Worm (Caenorhabditis elegans) whole organism, L1 larva: Measurements from ENCODE around the gene msp-113.

Experiments
- aly-2 ChIP-seq: fragments of 150-350 bp; optimal IDR thresholded peaks from 2 replicates; lab custom pipeline; 2014; ENCODE audit warnings: missing biosample characterization, missing genetic modification characterization
- ceh-90 ChIP-seq: sonication (generic microtip); optimal IDR thresholded peaks from 2 replicates; lab custom pipeline; 2016; ENCODE audit warnings: missing genetic modification characterization, missing compliant biosample characterization
- elt-2 ChIP-seq: sonication (generic microtip); optimal IDR thresholded peaks from 2 replicates; lab custom pipeline; 2016; ENCODE audit warnings: missing genetic modification characterization, mild to moderate bottlenecking, inconsistent platforms, missing compliant biosample characterization, missing genetic modification reagents
- elt-3 ChIP-seq, 6 experiments: fragments of 150-350 bp in 1 of 6; sonication (generic microtip); optimal IDR thresholded peaks; 2 replicates each; lab custom pipeline; 2017 to 2018; ENCODE audit warnings: missing biosample characterization in 6 of 6, missing genetic modification characterization in 6 of 6, inconsistent platforms in 1 of 6
- lin-39 ChIP-seq: fragments of 150-350 bp; optimal IDR thresholded peaks from 2 replicates; lab custom pipeline; 2014; ENCODE audit warnings: missing biosample characterization, missing genetic modification reagents, missing genetic modification characterization
- nhr-77 ChIP-seq: fragments of 150-350 bp; optimal IDR thresholded peaks from 2 replicates; lab custom pipeline; 2014; ENCODE audit warnings: missing biosample characterization, missing genetic modification characterization
- skn-1 ChIP-seq: fragments of 150-350 bp; optimal IDR thresholded peaks from 2 replicates; lab custom pipeline; 2014; ENCODE audit warnings: missing biosample characterization, missing genetic modification characterization
- sptf-1 ChIP-seq: fragments of 150-350 bp; optimal IDR thresholded peaks from 2 replicates; lab custom pipeline; 2014; ENCODE audit warnings: missing biosample characterization, missing genetic modification characterization
- unc-62 ChIP-seq: fragments of 150-350 bp; optimal IDR thresholded peaks from 2 replicates; lab custom pipeline; 2014; ENCODE audit warnings: missing biosample characterization, missing genetic modification reagents, missing genetic modification characterization
- ztf-11 ChIP-seq, 2 experiments: sonication (generic microtip); optimal IDR thresholded peaks; 2 replicates each; lab custom pipeline; 2016 to 2017; ENCODE audit warnings: missing genetic modification characterization in 2 of 2, missing biosample characterization in 1 of 2, missing compliant biosample characterization in 1 of 2

DNA sequence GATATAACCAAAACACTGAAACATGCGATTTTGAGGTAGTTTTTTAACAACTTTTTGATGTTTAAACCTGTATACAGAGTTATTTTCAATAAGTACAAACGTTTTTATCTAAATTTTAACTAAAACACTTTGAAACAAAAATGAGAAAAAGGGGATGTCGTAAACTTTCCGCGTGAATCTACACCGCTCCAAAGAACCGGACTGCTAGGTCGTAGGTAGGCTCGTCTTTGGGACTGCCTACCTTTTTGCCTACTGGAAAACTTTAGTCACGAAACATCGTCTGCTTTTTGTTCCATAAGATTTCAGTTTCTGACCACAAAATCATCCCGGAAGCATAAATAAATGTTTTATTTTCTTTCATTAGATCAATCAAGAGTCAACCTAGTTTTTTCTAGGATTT is 6.6 kb upstream of the msp-113 start:
- TF ChIP-seq skn-1 (tag; lab: Kevin White, UChicago) (no peak), lin-39 (tag; lab: Kevin White, UChicago) (no peak), aly-2 (tag; lab: Kevin White, UChicago) (no peak), nhr-77 (tag; lab: Kevin White, UChicago) (no peak), sptf-1 (tag; lab: Kevin White, UChicago) (no peak), unc-62 (GFP tag; lab: Kevin White, UChicago) (no peak), ztf-11 (tag; optimal IDR thresholded peaks at IDR 0.05; lab: Kevin White, UChicago) (no peak), ceh-90 (tag; lab: Kevin White, UChicago) (no peak), elt-2 (no peak), elt-3 (tag; optimal IDR thresholded peaks at IDR 0.05; lab: Kevin White, UChicago) (no peak)
